Fruit fly (Drosophila melanogaster): ENCODE results near the gene CG2004.

DNA sequence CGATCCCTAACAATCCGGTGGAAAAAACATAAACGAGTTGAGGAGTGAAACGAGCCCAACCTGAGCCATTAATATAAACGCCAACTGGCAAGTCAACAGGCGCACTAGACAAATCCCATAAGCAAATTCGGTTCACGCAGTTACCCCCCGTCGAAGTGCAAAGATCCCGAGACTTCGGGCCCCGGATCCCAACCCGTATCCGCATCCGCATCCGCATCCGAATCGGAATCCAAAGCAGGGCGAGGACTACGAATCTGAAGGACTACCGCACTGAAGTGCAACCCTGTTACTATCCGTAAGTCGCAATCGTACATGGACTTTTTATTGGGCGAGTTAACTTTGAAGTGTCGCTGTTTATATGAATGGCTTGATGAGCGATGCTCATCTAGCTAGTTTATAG, 10.1 kb upstream of the CG2004 start:
- TF ChIP-seq CTCF (optimal IDR thresholded peaks at IDR 0.05) (no peak), CG8478 (optimal IDR thresholded peaks at IDR 0.05) (no peak)

All from S2 (cell line).